Fruit fly (Drosophila melanogaster) Kc167 (cell line): ENCODE measurements around the gene CG42263.

Source experiments
- h ChIP-seq: fragments of >200 bp; optimal IDR thresholded peaks from 3 replicates; lab custom pipeline; 2018; ENCODE audit warnings: missing external identifiers
- ttk ChIP-seq: sonication (Bioruptor generic); optimal IDR thresholded peaks from 2 replicates; lab custom pipeline; 2017; ENCODE audit warnings: missing external identifiers

DNA sequence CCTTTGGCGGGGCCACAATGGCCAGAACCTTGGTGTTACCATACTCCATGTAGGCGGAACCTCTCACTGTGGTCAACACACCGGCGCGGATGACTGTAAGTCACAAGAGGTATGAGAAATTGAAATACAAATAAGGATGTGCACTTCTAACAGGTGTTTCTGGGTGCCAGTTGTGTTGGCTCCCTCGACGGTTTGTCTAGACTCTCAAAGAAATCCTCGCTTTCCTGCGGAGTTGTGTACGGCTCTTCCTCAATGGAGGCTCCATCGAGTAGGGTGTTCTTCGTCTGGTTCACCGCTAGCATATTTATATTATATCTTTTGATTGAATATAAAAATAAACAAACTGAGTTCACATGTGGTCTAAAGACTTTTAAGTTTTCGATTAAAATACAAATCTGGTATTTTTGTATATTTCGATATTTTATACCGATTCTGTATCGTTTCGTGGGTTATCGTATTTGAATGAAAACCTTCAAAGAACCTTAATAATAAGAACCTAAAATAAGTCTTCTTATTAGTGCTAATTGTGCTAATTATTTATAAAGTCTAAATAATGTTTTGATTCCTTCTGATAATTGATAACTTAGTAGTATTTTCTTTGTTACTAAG, 42.2 kb downstream of the CG42263 start, which contains the start of gene Mtr3:
- TF ChIP-seq ttk (lab: Kevin White, UChicago) (no peak), h (lab: Kevin White, UChicago) (no peak)
